Fruit fly (Drosophila melanogaster): Measurements from ENCODE around the gene rho.

Gene rho

dm6 chr3L:1424488-1424887 is 39.1 kb upstream of the rho start (continued):
- no peak for TF ChIP-seq fd3F (GFP tag; optimal IDR thresholded peaks at IDR 0.05)
- no peak for TF ChIP-seq Taf1 (GFP tag; IDR thresholded peaks at IDR 0.05)
- TF ChIP-seq wdn (GFP tag; IDR thresholded peaks at IDR 0.05), result no peak
- no peak for TF ChIP-seq CG7963 (GFP tag; IDR thresholded peaks at IDR 0.05; ENCODE audit: partially characterized antibody)
- no peak for TF ChIP-seq maf-S (GFP tag; optimal IDR thresholded peaks at IDR 0.05)
- no peak for TF ChIP-seq CG6854 (GFP tag; optimal IDR thresholded peaks at IDR 0.05)
- TF ChIP-seq gce (GFP tag; IDR thresholded peaks at IDR 0.05), result 0 out of 3 replicates have a peak, but pooled peaks have one; percentile 40
- no peak for TF ChIP-seq sug (tag; optimal IDR thresholded peaks at IDR 0.05)
- TF ChIP-seq dysf (GFP tag; IDR thresholded peaks at IDR 0.05), result peak; percentile 36; the same call in 1 of the 3 replicates
- peak; percentile 56; the same call in 1 of the 2 replicates for TF ChIP-seq ara (GFP tag; IDR thresholded peaks at IDR 0.05)
- TF ChIP-seq CG9817 (tag; optimal IDR thresholded peaks at IDR 0.05), result no peak
- TF ChIP-seq prd (optimal IDR thresholded peaks at IDR 0.05), result no peak
- no peak for TF ChIP-seq prd (GFP tag; IDR thresholded peaks at IDR 0.05)
- peak; percentile 49 for TF ChIP-seq CG2712 (tag; optimal IDR thresholded peaks at IDR 0.05)
- TF ChIP-seq az2 (GFP tag; optimal IDR thresholded peaks at IDR 0.05), result no peak
- TF ChIP-seq odd (GFP tag; optimal IDR thresholded peaks at IDR 0.05), result no peak
- TF ChIP-seq CG17802 (tag; optimal IDR thresholded peaks at IDR 0.05), result no peak
- TF ChIP-seq h (optimal IDR thresholded peaks at IDR 0.05), result no peak
- no peak for TF ChIP-seq esg (GFP tag; conservative IDR thresholded peaks at IDR 0.05)
- no peak for TF ChIP-seq CG34422 (GFP tag; IDR thresholded peaks at IDR 0.05)
- TF ChIP-seq amos (GFP tag; IDR thresholded peaks at IDR 0.05; ENCODE audit: partially characterized antibody), result no peak
- no peak for TF ChIP-seq CG34376 (GFP tag; optimal IDR thresholded peaks at IDR 0.05)
- no peak for TF ChIP-seq pros (GFP tag; optimal IDR thresholded peaks at IDR 0.05)
- TF ChIP-seq CG12942 (GFP tag; optimal IDR thresholded peaks at IDR 0.05), result no peak
- peak; percentile 27 for TF ChIP-seq CG10267 (tag; optimal IDR thresholded peaks at IDR 0.05)
- no peak for TF ChIP-seq CG14667 (GFP tag; IDR thresholded peaks at IDR 0.05)
- no peak for TF ChIP-seq fd64A (GFP tag; optimal IDR thresholded peaks at IDR 0.05)
- no peak for TF ChIP-seq fru (optimal IDR thresholded peaks at IDR 0.05)
- no peak for TF ChIP-seq kah (GFP tag; optimal IDR thresholded peaks at IDR 0.05)
- TF ChIP-seq row (GFP tag; IDR thresholded peaks at IDR 0.05), result 0 out of 3 replicates have a peak, but pooled peaks have one; percentile 16
- no peak for TF ChIP-seq CG9609 (GFP tag; optimal IDR thresholded peaks at IDR 0.05)
- no peak for TF ChIP-seq psq (GFP tag; optimal IDR thresholded peaks at IDR 0.05)
- no peak for TF ChIP-seq jing (GFP tag; optimal IDR thresholded peaks at IDR 0.05)
- TF ChIP-seq CG17385 (GFP tag; optimal IDR thresholded peaks at IDR 0.05), result no peak
- no peak for TF ChIP-seq so (GFP tag; IDR thresholded peaks at IDR 0.05)
- no peak for TF ChIP-seq CG14860 (GFP tag; IDR thresholded peaks at IDR 0.05; ENCODE audit: partially characterized antibody)
- TF ChIP-seq bab2 (GFP tag; optimal IDR thresholded peaks at IDR 0.05), result no peak
- no peak for TF ChIP-seq sc (optimal IDR thresholded peaks at IDR 0.05)
- no peak for TF ChIP-seq sc (GFP tag; optimal IDR thresholded peaks at IDR 0.05)
- peak; percentile 10 for TF ChIP-seq Blimp-1 (GFP tag; optimal IDR thresholded peaks at IDR 0.05)
- TF ChIP-seq Mes4 (GFP tag; optimal IDR thresholded peaks at IDR 0.05), result no peak
- TF ChIP-seq grau (tag; optimal IDR thresholded peaks at IDR 0.05), result no peak
- TF ChIP-seq CG11504 (tag; optimal IDR thresholded peaks at IDR 0.05), result no peak
- TF ChIP-seq tin (GFP tag; optimal IDR thresholded peaks at IDR 0.05), result no peak
- no peak for TF ChIP-seq peb (GFP tag; IDR thresholded peaks at IDR 0.05)
- no peak for TF ChIP-seq rib (GFP tag; IDR thresholded peaks at IDR 0.05)
- TF ChIP-seq CG14710 (tag; optimal IDR thresholded peaks at IDR 0.05), result no peak
- TF ChIP-seq MBD-R2 (GFP tag; IDR thresholded peaks at IDR 0.05), result no peak
- TF ChIP-seq CG4854 (GFP tag; optimal IDR thresholded peaks at IDR 0.05), result no peak
- TF ChIP-seq bcd (GFP tag; optimal IDR thresholded peaks at IDR 0.05), result no peak
- no peak for TF ChIP-seq CG6254 (GFP tag; optimal IDR thresholded peaks at IDR 0.05)
- TF ChIP-seq HLH54F (GFP tag; optimal IDR thresholded peaks at IDR 0.05), result no peak
- TF ChIP-seq CrebB (tag; optimal IDR thresholded peaks at IDR 0.05), result no peak
